Worm (Caenorhabditis elegans) whole organism, young adult: ENCODE measurements around the gene srg-10.

Source experiments
- B0035.1 ChIP-seq: sonication (generic microtip); optimal IDR thresholded peaks from 2 replicates; lab custom pipeline; 2016; ENCODE audit warnings: missing genetic modification characterization, mild to moderate bottlenecking, missing compliant biosample characterization, missing genotype, missing genetic modification reagents
- C06A6.2 ChIP-seq: fragments of 200-800 bp; sonication (Bioruptor generic); conservative IDR thresholded peaks from 2 replicates; pipeline ENCODE4 v1.3.6; 2022; ENCODE audit warnings: missing genetic modification characterization, missing compliant biosample characterization
- F10E7.11 ChIP-seq: sonication (generic microtip); optimal IDR thresholded peaks from 2 replicates; lab custom pipeline; 2017; ENCODE audit warnings: mild to moderate bottlenecking, missing genetic modification characterization, moderate library complexity, missing compliant biosample characterization
- F37B4.10 ChIP-seq: fragments of 200-800 bp; sonication (Bioruptor generic); IDR thresholded peaks from 2 replicates; pipeline ENCODE4 v1.3.6; 2022; ENCODE audit warnings: missing genetic modification characterization, missing compliant biosample characterization
- F49E8.2 ChIP-seq: sonication (generic microtip); optimal IDR thresholded peaks from 3 replicates; lab custom pipeline; 2017; ENCODE audit warnings: missing genetic modification characterization, mild to moderate bottlenecking, missing compliant biosample characterization, antibody characterized with exemption, moderate library complexity; ENCODE audit not compliant: insufficient read depth
- F52B5.7 ChIP-seq: sonication (generic microtip); optimal IDR thresholded peaks from 2 replicates; lab custom pipeline; 2016; ENCODE audit warnings: mild to moderate bottlenecking, missing genetic modification characterization, missing compliant biosample characterization
- T26A5.8 ChIP-seq: sonication (generic microtip); optimal IDR thresholded peaks from 2 replicates; lab custom pipeline; 2016; ENCODE audit warnings: missing genetic modification characterization, missing compliant biosample characterization
- Y67H2A.10 ChIP-seq: fragments of 200-800 bp; sonication (Bioruptor generic); conservative IDR thresholded peaks from 2 replicates; pipeline ENCODE4 v1.3.6; 2022; ENCODE audit warnings: missing genetic modification reagents, missing genetic modification characterization, missing compliant biosample characterization
- ama-1 ChIP-seq, 3 experiments: fragments of 150-350 bp in 1 of 3; sonication (generic microtip) in 2 of 3; optimal IDR thresholded peaks; 2 replicates each; lab custom pipeline; 2014 to 2018; ENCODE audit warnings: missing biosample characterization in 2 of 3, missing genetic modification characterization in 2 of 3, missing genetic modification reagents in 2 of 3
- aptf-3 ChIP-seq: fragments of 200-800 bp; sonication (Bioruptor generic); IDR thresholded peaks from 2 replicates; pipeline ENCODE4 v1.3.6; 2022; ENCODE audit warnings: missing genetic modification characterization, missing compliant biosample characterization
- ceh-100 ChIP-seq: fragments of 200-800 bp; sonication (Bioruptor generic); IDR thresholded peaks from 2 replicates; pipeline ENCODE4 v1.3.6; 2022; ENCODE audit warnings: missing genetic modification reagents, missing genetic modification characterization, missing compliant biosample characterization
- ceh-27 ChIP-seq: fragments of 200-800 bp; sonication (Bioruptor generic); optimal IDR thresholded peaks from 2 replicates; lab custom pipeline; 2018; ENCODE audit warnings: mild to moderate bottlenecking, missing genetic modification characterization, moderate library complexity, missing compliant biosample characterization
- die-1 ChIP-seq: sonication (generic microtip); optimal IDR thresholded peaks from 2 replicates; lab custom pipeline; 2016; ENCODE audit warnings: missing genotype, mild to moderate bottlenecking, missing genetic modification characterization, missing compliant biosample characterization
- egl-44 ChIP-seq: fragments of 200-800 bp; sonication (Bioruptor generic); IDR thresholded peaks from 2 replicates; pipeline ENCODE4 v1.3.6; 2022; ENCODE audit warnings: missing genetic modification reagents, missing genetic modification characterization, missing compliant biosample characterization
- hsf-1 ChIP-seq: fragments of 200-800 bp; sonication (Bioruptor generic); IDR thresholded peaks from 2 replicates; pipeline ENCODE4 v1.3.6; 2022; ENCODE audit warnings: missing genetic modification reagents, missing genetic modification characterization, missing compliant biosample characterization
- lag-1 ChIP-seq: fragments of 200-800 bp; sonication (Bioruptor generic); IDR thresholded peaks from 2 replicates; pipeline ENCODE4 v1.3.6; 2022; ENCODE audit warnings: missing genetic modification reagents, missing genetic modification characterization, missing compliant biosample characterization
- let-607 ChIP-seq, 2 experiments: fragments of 200-800 bp in 1 of 2; sonication (Bioruptor generic) in 1 of 2; sonication (generic microtip) in 1 of 2; optimal IDR thresholded peaks; 2 replicates each; lab custom pipeline; 2016 to 2018; ENCODE audit warnings: mild to moderate bottlenecking in 2 of 2, missing compliant biosample characterization in 2 of 2, missing genetic modification characterization in 2 of 2, moderate library complexity in 2 of 2, missing genotype in 1 of 2
- lin-40 ChIP-seq: sonication (generic microtip); optimal IDR thresholded peaks from 2 replicates; lab custom pipeline; 2016; ENCODE audit warnings: missing genetic modification characterization, mild to moderate bottlenecking, missing compliant biosample characterization, missing genotype, missing genetic modification reagents
- madf-3 ChIP-seq: fragments of 200-800 bp; sonication (Bioruptor generic); IDR thresholded peaks from 2 replicates; pipeline ENCODE4 v1.3.6; 2022; ENCODE audit warnings: missing genetic modification reagents, missing genetic modification characterization, missing compliant biosample characterization
- madf-8 ChIP-seq: fragments of 200-800 bp; sonication (Bioruptor generic); conservative IDR thresholded peaks from 2 replicates; pipeline ENCODE4 v1.3.6; 2022; ENCODE audit warnings: missing genetic modification reagents, missing genetic modification characterization, missing compliant biosample characterization
- mel-28 ChIP-seq: sonication (generic microtip); optimal IDR thresholded peaks from 2 replicates; lab custom pipeline; 2016; ENCODE audit warnings: borderline replicate concordance, mild to moderate bottlenecking, missing genetic modification characterization, missing compliant biosample characterization
- nfya-2 ChIP-seq: fragments of 200-800 bp; sonication (Bioruptor generic); IDR thresholded peaks from 2 replicates; pipeline ENCODE4 v1.3.6; 2022; ENCODE audit warnings: missing genetic modification reagents, missing genetic modification characterization, missing compliant biosample characterization
- nfyb-1 ChIP-seq: fragments of 200-800 bp; sonication (Bioruptor generic); IDR thresholded peaks from 2 replicates; pipeline ENCODE4 v1.3.6; 2022; ENCODE audit warnings: missing genetic modification reagents, missing genetic modification characterization, missing compliant biosample characterization
- nhr-179 ChIP-seq: sonication (generic microtip); optimal IDR thresholded peaks from 2 replicates; lab custom pipeline; 2016; ENCODE audit warnings: mild to moderate bottlenecking, missing genetic modification characterization, missing compliant biosample characterization
- nhr-90 ChIP-seq: sonication (generic microtip); optimal IDR thresholded peaks from 2 replicates; lab custom pipeline; 2016; ENCODE audit warnings: missing genotype, mild to moderate bottlenecking, missing genetic modification characterization, missing compliant biosample characterization
- rec-8 ChIP-seq, 2 experiments: sonication (generic microtip); optimal IDR thresholded peaks; 2 replicates each; lab custom pipeline; 2016; ENCODE audit warnings: mild to moderate bottlenecking in 2 of 2, missing genetic modification characterization in 2 of 2, missing genetic modification reagents in 2 of 2, missing genotype in 2 of 2, missing biosample characterization in 1 of 2, missing compliant biosample characterization in 1 of 2, moderate library complexity in 1 of 2
- snpc-1.3 ChIP-seq: sonication (generic microtip); optimal IDR thresholded peaks from 2 replicates; lab custom pipeline; 2017; ENCODE audit warnings: missing genetic modification characterization, mild to moderate bottlenecking, missing compliant biosample characterization, antibody characterized with exemption, moderate library complexity, missing genotype, missing genetic modification reagents; ENCODE audit not compliant: insufficient read depth
- snpc-4 ChIP-seq, 5 experiments: fragments of 150-350 bp in 1 of 5; sonication (generic microtip) in 4 of 5; optimal IDR thresholded peaks; 2 replicates each; lab custom pipeline; 2014 to 2018; ENCODE audit warnings: missing genetic modification characterization in 5 of 5, missing biosample characterization in 3 of 5, antibody characterized with exemption in 2 of 5, mild to moderate bottlenecking in 2 of 5, missing compliant biosample characterization in 2 of 5, missing genotype in 2 of 5, moderate library complexity in 2 of 5, missing genetic modification reagents in 1 of 5
- tbp1 ChIP-seq: fragments of 200-800 bp; sonication (Bioruptor generic); optimal IDR thresholded peaks from 2 replicates; lab custom pipeline; 2018; ENCODE audit warnings: mild to moderate bottlenecking, missing genetic modification characterization, missing compliant biosample characterization
- unc-62 ChIP-seq: fragments of 150-350 bp; optimal IDR thresholded peaks from 2 replicates; lab custom pipeline; 2014; ENCODE audit warnings: missing biosample characterization, missing genetic modification reagents, missing genetic modification characterization
- zfh-2 ChIP-seq: fragments of 200-800 bp; sonication (Bioruptor generic); conservative IDR thresholded peaks from 2 replicates; pipeline ENCODE4 v1.3.6; 2022; ENCODE audit warnings: missing genetic modification reagents, missing genetic modification characterization, missing compliant biosample characterization
- zim-3 ChIP-seq: sonication (generic microtip); optimal IDR thresholded peaks from 2 replicates; lab custom pipeline; 2017; ENCODE audit warnings: mild to moderate bottlenecking, missing genetic modification characterization, moderate library complexity, missing compliant biosample characterization
- ztf-6 ChIP-seq: fragments of 200-800 bp; sonication (Bioruptor generic); IDR thresholded peaks from 2 replicates; pipeline ENCODE4 v1.3.6; 2022; ENCODE audit warnings: missing genetic modification reagents, missing genetic modification characterization, missing compliant biosample characterization

srg-10 gene

ce11 chrIII:4677466-4677865, at the start of gene srg-10:
srg-10 (plus strand) TSS chrIII:4677766.
- TF ChIP-seq aptf-3 (GFP tag; lab: Robert Waterston, UW), result no peak
- TF ChIP-seq ceh-27 (GFP tag; lab: Kevin White, UChicago), result no peak
- TF ChIP-seq snpc-4 (GFP tag; optimal IDR thresholded peaks at IDR 0.05; lab: Kevin White, UChicago), result no peak
- TF ChIP-seq snpc-4 (tag; optimal IDR thresholded peaks at IDR 0.05; lab: Kevin White, UChicago), result no peak
- TF ChIP-seq hsf-1 (GFP tag; lab: Robert Waterston, UW), result no peak
- no peak for TF ChIP-seq madf-3 (GFP tag; lab: Robert Waterston, UW)
- TF ChIP-seq F37B4.10 (GFP tag; lab: Robert Waterston, UW), result no peak
- no peak for TF ChIP-seq mel-28 (tag; lab: Kevin White, UChicago)
- TF ChIP-seq F52B5.7 (tag; lab: Kevin White, UChicago), result no peak
- TF ChIP-seq egl-44 (GFP tag; lab: Robert Waterston, UW), result no peak
- TF ChIP-seq madf-8 (GFP tag; lab: Robert Waterston, UW), result no peak
- no peak for TF ChIP-seq zim-3 (tag; lab: Kevin White, UChicago)
- TF ChIP-seq lag-1, result no peak
- no peak for TF ChIP-seq nfya-2
- TF ChIP-seq ama-1 (optimal IDR thresholded peaks at IDR 0.05; lab: Kevin White, UChicago), result no peak
- no peak for TF ChIP-seq ama-1 (GFP tag; optimal IDR thresholded peaks at IDR 0.05; lab: Kevin White, UChicago)
- TF ChIP-seq F49E8.2 (tag; lab: Kevin White, UChicago), result no peak

ce11 chrIII:4628165-4628564, 49.4 kb upstream of the srg-10 start, which contains the start of gene clec-151:
clec-151 (plus strand) TSS chrIII:4628465.
- TF ChIP-seq ceh-100 (GFP tag; lab: Robert Waterston, UW) (no peak), snpc-1.3 (tag; lab: Kevin White, UChicago) (no peak), nhr-179 (tag; lab: Kevin White, UChicago) (no peak), tbp1 (GFP tag; lab: Kevin White, UChicago) (no peak), B0035.1 (no peak), madf-3 (GFP tag; lab: Robert Waterston, UW) (no peak), F10E7.11 (tag; lab: Kevin White, UChicago) (no peak), nhr-90 (no peak), F37B4.10 (GFP tag; lab: Robert Waterston, UW) (no peak), let-607 (tag; optimal IDR thresholded peaks at IDR 0.05; lab: Kevin White, UChicago) (no peak), lin-40 (no peak)

ce11 chrIII:4634947-4635346, 42.6 kb upstream of the srg-10 start, which contains the start of gene clec-153:
clec-153 (plus strand) TSS chrIII:4635247.
- TF ChIP-seq C06A6.2 (GFP tag; lab: Robert Waterston, UW) (no peak), rec-8 (tag; optimal IDR thresholded peaks at IDR 0.05; lab: Kevin White, UChicago) (no peak), die-1 (tag; lab: Kevin White, UChicago) (no peak), ztf-6 (no peak), nfyb-1 (GFP tag; lab: Robert Waterston, UW) (no peak), unc-62 (no peak), hsf-1 (GFP tag; lab: Robert Waterston, UW) (no peak), T26A5.8 (tag; lab: Kevin White, UChicago) (no peak), zfh-2 (GFP tag; lab: Robert Waterston, UW) (no peak), Y67H2A.10 (GFP tag; lab: Robert Waterston, UW) (no peak)
- TF ChIP-seq, all 124 proteins: peak for 0
